Comparison of ENCODE assay signal across 3 worm cellular contexts in the genomic region with DNA sequence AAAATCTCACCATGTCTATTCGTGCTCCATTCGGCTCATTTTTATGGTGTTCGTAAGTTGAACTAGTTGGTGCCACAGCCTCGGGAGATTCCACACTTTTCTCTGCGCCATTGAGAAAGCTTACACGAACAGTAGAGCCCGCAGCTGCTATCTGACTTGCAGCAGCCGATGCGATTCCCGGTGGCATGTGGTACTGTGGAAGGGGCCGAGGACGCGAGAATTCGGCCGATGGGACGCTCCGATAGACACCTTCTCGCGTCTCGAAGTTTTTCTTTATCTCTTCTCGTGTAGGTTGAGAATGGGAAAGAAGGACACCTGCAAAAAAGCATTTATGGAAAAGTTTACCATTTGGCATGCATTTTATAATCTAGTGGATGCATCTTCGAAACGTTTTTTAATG.
TF ChIP-seq lines count a peak whose summit lies in the region.

No protein-coding gene starts in this region.

TF ChIP-seq in whole organism, L3 larva, 47 proteins besides CTCF, POLR2A, EP300 and RAD21:
- TF ChIP-seq mml-1 (tag; optimal IDR thresholded peaks at IDR 0.05; lab: Kevin White, UChicago): no peak
- TF ChIP-seq nhr-23 (tag; optimal IDR thresholded peaks at IDR 0.05; lab: Kevin White, UChicago): peak; percentile 23

TF ChIP-seq in whole organism, L4 larva, 104 proteins besides CTCF, POLR2A, EP300 and RAD21:
- peak; percentile 60; the same call in 1 of the 2 replicates for TF ChIP-seq dmd-8 (GFP tag; IDR thresholded peaks at IDR 0.05; lab: Robert Waterston, UW)
- TF ChIP-seq lim-7 (GFP tag; IDR thresholded peaks at IDR 0.05; lab: Robert Waterston, UW): no peak

TF ChIP-seq in whole organism, young adult, 124 proteins besides CTCF, POLR2A, EP300 and RAD21:
- TF ChIP-seq zfh-2 (GFP tag; conservative IDR thresholded peaks at IDR 0.05; lab: Robert Waterston, UW) (peak; percentile 64), T07F8.4 (tag; optimal IDR thresholded peaks at IDR 0.05; lab: Kevin White, UChicago) (no peak), nhr-80 (tag; optimal IDR thresholded peaks at IDR 0.05; lab: Kevin White, UChicago) (no peak), unc-62 (GFP tag; optimal IDR thresholded peaks at IDR 0.05; lab: Kevin White, UChicago) (no peak), attf-3 (GFP tag; conservative IDR thresholded peaks at IDR 0.05; lab: Robert Waterston, UW) (no peak), hlh-26 (GFP tag; conservative IDR thresholded peaks at IDR 0.05; lab: Robert Waterston, UW) (no peak), snpc-4 (GFP tag; optimal IDR thresholded peaks at IDR 0.05; lab: Kevin White, UChicago) (no peak), snpc-4 (tag; optimal IDR thresholded peaks at IDR 0.05; lab: Kevin White, UChicago) (no peak)
